Worm (Caenorhabditis elegans) whole organism, L1 larva: Measurements from ENCODE around the gene C35D10.3.
A peak's percentile ranks its signal among the peaks of the same experiment; 100 is the strongest.

Experiments used
- ces-1 ChIP-seq: fragments of 150-350 bp; optimal IDR thresholded peaks from 2 replicates; lab custom pipeline; 2014; ENCODE audit warnings: missing biosample characterization, missing genetic modification reagents, missing genetic modification characterization
- egl-27 ChIP-seq, 2 experiments: fragments of 150-350 bp in 1 of 2; sonication (generic microtip); optimal IDR thresholded peaks; 3 replicates each; lab custom pipeline; 2017 to 2018; ENCODE audit warnings: missing biosample characterization in 2 of 2, missing genetic modification characterization in 2 of 2, missing genetic modification reagents in 2 of 2
- fkh-8 ChIP-seq: sonication (generic microtip); optimal IDR thresholded peaks from 2 replicates; lab custom pipeline; 2016; ENCODE audit warnings: mild to moderate bottlenecking, missing genetic modification characterization, missing compliant biosample characterization
- fos-1 ChIP-seq: fragments of 150-350 bp; optimal IDR thresholded peaks from 2 replicates; lab custom pipeline; 2014; ENCODE audit warnings: missing biosample characterization, missing genetic modification characterization
- lin-15B ChIP-seq: fragments of 150-350 bp; sonication (generic microtip); optimal IDR thresholded peaks from 3 replicates; lab custom pipeline; 2014; ENCODE audit warnings: missing biosample characterization, missing genetic modification characterization
- nhr-11 ChIP-seq: fragments of 150-350 bp; optimal IDR thresholded peaks from 2 replicates; lab custom pipeline; 2014; ENCODE audit warnings: missing biosample characterization, missing genetic modification characterization
- nhr-20 ChIP-seq: sonication (generic microtip); optimal IDR thresholded peaks from 2 replicates; lab custom pipeline; 2016; ENCODE audit warnings: mild to moderate bottlenecking, missing genetic modification characterization, missing compliant biosample characterization
- nhr-237 ChIP-seq: fragments of 150-350 bp; optimal IDR thresholded peaks from 2 replicates; lab custom pipeline; 2014; ENCODE audit warnings: missing biosample characterization, missing genetic modification characterization
- pqm-1 ChIP-seq: sonication (generic microtip); optimal IDR thresholded peaks from 3 replicates; lab custom pipeline; 2017; ENCODE audit warnings: missing biosample characterization, missing genetic modification characterization
- sox-4 ChIP-seq: sonication (generic microtip); optimal IDR thresholded peaks from 2 replicates; lab custom pipeline; 2016; ENCODE audit warnings: missing genetic modification characterization, missing compliant biosample characterization

DNA sequence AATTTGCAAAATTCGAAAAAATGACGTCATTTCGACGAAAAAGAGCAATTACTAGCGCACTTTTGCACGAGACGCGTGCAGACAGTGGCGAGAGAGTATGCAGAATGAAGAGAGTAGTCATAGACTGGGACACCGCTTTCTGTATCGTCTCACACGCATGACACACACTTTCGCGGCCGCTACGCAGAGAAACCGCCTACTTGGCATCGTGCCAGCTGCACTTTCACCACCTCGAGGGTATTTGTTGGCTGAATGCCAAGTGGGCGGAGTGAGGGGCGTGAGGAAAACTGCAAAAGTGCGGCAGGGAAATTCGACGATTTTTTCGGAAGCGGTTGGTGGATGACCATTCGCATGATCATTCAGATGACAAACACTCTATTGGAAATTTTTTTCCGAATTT is 31.0 kb downstream of the C35D10.3 start:
- peak; percentile 83 to 96 for TF ChIP-seq egl-27 (tag; optimal IDR thresholded peaks at IDR 0.05; lab: Kevin White, UChicago)
- TF ChIP-seq nhr-237 (tag; lab: Kevin White, UChicago): peak; percentile 95
- peak; percentile 97 for TF ChIP-seq fos-1 (tag; lab: Kevin White, UChicago)
- TF ChIP-seq nhr-11 (tag; lab: Kevin White, UChicago): peak; percentile 94
- peak; percentile 95 for TF ChIP-seq pqm-1
- peak; percentile 99 for TF ChIP-seq sox-4 (tag; lab: Kevin White, UChicago)
- TF ChIP-seq nhr-20 (tag; lab: Kevin White, UChicago): peak; percentile 100
- TF ChIP-seq ces-1 (GFP tag; lab: Kevin White, UChicago): peak; percentile 69
- TF ChIP-seq lin-15B (tag; lab: Kevin White, UChicago): peak; percentile 94
- peak; percentile 100 for TF ChIP-seq fkh-8 (tag; lab: Kevin White, UChicago)
